Worm (Caenorhabditis elegans) whole organism, young adult: ENCODE data around the gene F45E1.2.

Experiments used
- B0019.2 ChIP-seq: fragments of 200-800 bp; sonication (Bioruptor generic); conservative IDR thresholded peaks from 2 replicates; pipeline ENCODE4 v1.3.6; 2022; ENCODE audit warnings: missing genetic modification reagents, missing genetic modification characterization, missing compliant biosample characterization
- C06A6.2 ChIP-seq: fragments of 200-800 bp; sonication (Bioruptor generic); conservative IDR thresholded peaks from 2 replicates; pipeline ENCODE4 v1.3.6; 2022; ENCODE audit warnings: missing genetic modification characterization, missing compliant biosample characterization
- D2030.7 ChIP-seq: fragments of 200-800 bp; sonication (Bioruptor generic); IDR thresholded peaks from 2 replicates; pipeline ENCODE4 v1.3.6; 2022; ENCODE audit warnings: missing genetic modification reagents, missing genetic modification characterization, missing compliant biosample characterization
- F10E7.11 ChIP-seq: sonication (generic microtip); optimal IDR thresholded peaks from 2 replicates; lab custom pipeline; 2017; ENCODE audit warnings: mild to moderate bottlenecking, missing genetic modification characterization, moderate library complexity, missing compliant biosample characterization
- F49E8.2 ChIP-seq: sonication (generic microtip); optimal IDR thresholded peaks from 3 replicates; lab custom pipeline; 2017; ENCODE audit warnings: missing genetic modification characterization, mild to moderate bottlenecking, missing compliant biosample characterization, antibody characterized with exemption, moderate library complexity; ENCODE audit not compliant: insufficient read depth
- F55B11.4 ChIP-seq: sonication (generic microtip); optimal IDR thresholded peaks from 2 replicates; lab custom pipeline; 2016; ENCODE audit warnings: missing compliant biosample characterization, missing genetic modification characterization, borderline replicate concordance; ENCODE audit not compliant: insufficient read depth
- T07F8.4 ChIP-seq: sonication (generic microtip); optimal IDR thresholded peaks from 2 replicates; lab custom pipeline; 2016; ENCODE audit warnings: mild to moderate bottlenecking, missing genetic modification characterization, moderate library complexity, missing compliant biosample characterization
- Y53G8AR.9 ChIP-seq: fragments of 200-800 bp; sonication (Bioruptor generic); conservative IDR thresholded peaks from 2 replicates; pipeline ENCODE4 v1.3.6; 2022; ENCODE audit warnings: missing genetic modification reagents, missing genetic modification characterization, missing compliant biosample characterization
- Y56A3A.18 ChIP-seq: fragments of 200-800 bp; sonication (Bioruptor generic); IDR thresholded peaks from 2 replicates; pipeline ENCODE4 v1.3.6; 2022; ENCODE audit warnings: missing genetic modification reagents, missing genetic modification characterization, missing compliant biosample characterization
- Y79H2A.3 ChIP-seq: fragments of 200-800 bp; sonication (Bioruptor generic); conservative IDR thresholded peaks from 2 replicates; pipeline ENCODE4 v1.3.6; 2022; ENCODE audit warnings: missing genetic modification reagents, missing genetic modification characterization, missing compliant biosample characterization
- ZK185.1 ChIP-seq: sonication (generic microtip); optimal IDR thresholded peaks from 2 replicates; lab custom pipeline; 2016; ENCODE audit warnings: mild to moderate bottlenecking, missing genetic modification characterization, missing compliant biosample characterization; ENCODE audit not compliant: poor library complexity, severe bottlenecking
- akir-1 ChIP-seq: fragments of 200-800 bp; sonication (Bioruptor generic); optimal IDR thresholded peaks from 2 replicates; lab custom pipeline; 2018; ENCODE audit warnings: mild to moderate bottlenecking, missing genetic modification characterization, moderate library complexity, missing compliant biosample characterization
- athp-1 ChIP-seq: sonication (generic microtip); optimal IDR thresholded peaks from 2 replicates; lab custom pipeline; 2017; ENCODE audit warnings: mild to moderate bottlenecking, missing genetic modification characterization, missing compliant biosample characterization
- attf-3 ChIP-seq: fragments of 200-800 bp; sonication (Bioruptor generic); conservative IDR thresholded peaks from 2 replicates; pipeline ENCODE4 v1.3.6; 2022; ENCODE audit warnings: missing genetic modification reagents, missing genetic modification characterization, missing compliant biosample characterization
- attf-5 ChIP-seq: fragments of 200-800 bp; sonication (Bioruptor generic); optimal IDR thresholded peaks from 2 replicates; lab custom pipeline; 2018; ENCODE audit warnings: mild to moderate bottlenecking, missing genetic modification characterization, missing compliant biosample characterization
- ccch-3 ChIP-seq: fragments of 200-800 bp; sonication (Bioruptor generic); optimal IDR thresholded peaks from 2 replicates; lab custom pipeline; 2018; ENCODE audit warnings: mild to moderate bottlenecking, missing genetic modification characterization, missing compliant biosample characterization
- cebp-1 ChIP-seq, 2 experiments: fragments of 200-800 bp in 1 of 2; sonication (Bioruptor generic) in 1 of 2; sonication (generic microtip) in 1 of 2; IDR thresholded peaks in 1 of 2; optimal IDR thresholded peaks in 1 of 2; 2 replicates each; pipeline versions ENCODE4 v1.3.6 to Lab custom; 2017 to 2022; ENCODE audit warnings: missing compliant biosample characterization in 2 of 2, missing genetic modification characterization in 2 of 2, mild to moderate bottlenecking in 1 of 2, missing genetic modification reagents in 1 of 2, moderate library complexity in 1 of 2
- cebp-2 ChIP-seq: fragments of 200-800 bp; sonication (Bioruptor generic); IDR thresholded peaks from 2 replicates; pipeline ENCODE4 v1.3.6; 2022; ENCODE audit warnings: missing genetic modification characterization, missing compliant biosample characterization
- ceh-27 ChIP-seq: fragments of 200-800 bp; sonication (Bioruptor generic); optimal IDR thresholded peaks from 2 replicates; lab custom pipeline; 2018; ENCODE audit warnings: mild to moderate bottlenecking, missing genetic modification characterization, moderate library complexity, missing compliant biosample characterization
- ceh-79 ChIP-seq: sonication (generic microtip); optimal IDR thresholded peaks from 2 replicates; lab custom pipeline; 2017; ENCODE audit warnings: mild to moderate bottlenecking, missing genetic modification characterization, missing compliant biosample characterization
- chd-7 ChIP-seq: sonication (generic microtip); optimal IDR thresholded peaks from 2 replicates; lab custom pipeline; 2016; ENCODE audit warnings: mild to moderate bottlenecking, missing genetic modification characterization, moderate library complexity, missing compliant biosample characterization
- dox-1 ChIP-seq: fragments of 200-800 bp; sonication (Bioruptor generic); IDR thresholded peaks from 2 replicates; pipeline ENCODE4 v1.3.6; 2022; ENCODE audit warnings: missing genetic modification reagents, missing genetic modification characterization, missing compliant biosample characterization
- dpl-1 ChIP-seq: fragments of 150-350 bp; optimal IDR thresholded peaks from 2 replicates; lab custom pipeline; 2014; ENCODE audit warnings: missing biosample characterization, missing genetic modification reagents, missing genetic modification characterization
- egl-18 ChIP-seq: fragments of 200-800 bp; sonication (Bioruptor generic); IDR thresholded peaks from 2 replicates; pipeline ENCODE4 v1.3.6; 2022; ENCODE audit warnings: missing genetic modification reagents, missing genetic modification characterization, missing compliant biosample characterization
- egl-44 ChIP-seq: fragments of 200-800 bp; sonication (Bioruptor generic); IDR thresholded peaks from 2 replicates; pipeline ENCODE4 v1.3.6; 2022; ENCODE audit warnings: missing genetic modification reagents, missing genetic modification characterization, missing compliant biosample characterization
- egrh-3 ChIP-seq: fragments of 200-800 bp; sonication (Bioruptor generic); IDR thresholded peaks from 2 replicates; pipeline ENCODE4 v1.3.6; 2022; ENCODE audit warnings: missing genetic modification reagents, missing genetic modification characterization, missing compliant biosample characterization
- ekl-4 ChIP-seq: fragments of 200-800 bp; sonication (Bioruptor generic); IDR thresholded peaks from 2 replicates; pipeline ENCODE4 v1.3.6; 2022; ENCODE audit warnings: missing genetic modification reagents, missing genetic modification characterization, missing compliant biosample characterization
- ets-4 ChIP-seq: fragments of 200-800 bp; sonication (Bioruptor generic); optimal IDR thresholded peaks from 2 replicates; lab custom pipeline; 2018; ENCODE audit warnings: mild to moderate bottlenecking, missing genetic modification characterization, missing compliant biosample characterization
- lin-35 ChIP-seq, 3 experiments: fragments of 150-350 bp in 2 of 3; sonication (generic microtip) in 1 of 3; optimal IDR thresholded peaks; 2 replicates each; lab custom pipeline; 2014 to 2018; ENCODE audit warnings: missing biosample characterization in 3 of 3, missing genetic modification characterization in 3 of 3, missing genetic modification reagents in 3 of 3
- lsl-1 ChIP-seq: fragments of 200-800 bp; sonication (Bioruptor generic); optimal IDR thresholded peaks from 2 replicates; lab custom pipeline; 2018; ENCODE audit warnings: mild to moderate bottlenecking, missing genetic modification characterization, moderate library complexity, missing compliant biosample characterization
- madf-10 ChIP-seq: sonication (generic microtip); optimal IDR thresholded peaks from 2 replicates; lab custom pipeline; 2016; ENCODE audit warnings: mild to moderate bottlenecking, missing genetic modification characterization, missing compliant biosample characterization
- mcd-1 ChIP-seq: fragments of 200-800 bp; sonication (Bioruptor generic); IDR thresholded peaks from 2 replicates; pipeline ENCODE4 v1.3.6; 2022; ENCODE audit warnings: missing genetic modification reagents, missing genetic modification characterization, missing compliant biosample characterization
- mel-28 ChIP-seq: sonication (generic microtip); optimal IDR thresholded peaks from 2 replicates; lab custom pipeline; 2016; ENCODE audit warnings: borderline replicate concordance, mild to moderate bottlenecking, missing genetic modification characterization, missing compliant biosample characterization
- mes-4 ChIP-seq: sonication (generic microtip); optimal IDR thresholded peaks from 2 replicates; lab custom pipeline; 2016; ENCODE audit warnings: missing genotype, missing genetic modification characterization, missing compliant biosample characterization
- nfyb-1 ChIP-seq: fragments of 200-800 bp; sonication (Bioruptor generic); IDR thresholded peaks from 2 replicates; pipeline ENCODE4 v1.3.6; 2022; ENCODE audit warnings: missing genetic modification reagents, missing genetic modification characterization, missing compliant biosample characterization
- nhr-120 ChIP-seq: fragments of 200-800 bp; sonication (Bioruptor generic); IDR thresholded peaks from 2 replicates; pipeline ENCODE4 v1.3.6; 2022; ENCODE audit warnings: missing genetic modification characterization, missing compliant biosample characterization
- nhr-80 ChIP-seq: sonication (generic microtip); optimal IDR thresholded peaks from 2 replicates; lab custom pipeline; 2016; ENCODE audit warnings: missing genetic modification characterization, missing compliant biosample characterization
- nhr-90 ChIP-seq: sonication (generic microtip); optimal IDR thresholded peaks from 2 replicates; lab custom pipeline; 2016; ENCODE audit warnings: missing genotype, mild to moderate bottlenecking, missing genetic modification characterization, missing compliant biosample characterization
- pbrm-1 ChIP-seq: fragments of 200-800 bp; sonication (Bioruptor generic); IDR thresholded peaks from 2 replicates; pipeline ENCODE4 v1.3.6; 2022; ENCODE audit warnings: missing genetic modification reagents, missing genetic modification characterization, missing compliant biosample characterization
- pha-4 ChIP-seq: fragments of 150-350 bp; sonication (generic microtip); optimal IDR thresholded peaks from 2 replicates; lab custom pipeline; 2014; ENCODE audit warnings: missing biosample characterization, missing genetic modification reagents, missing genetic modification characterization
- rec-8 ChIP-seq, 2 experiments: sonication (generic microtip); optimal IDR thresholded peaks; 2 replicates each; lab custom pipeline; 2016; ENCODE audit warnings: mild to moderate bottlenecking in 2 of 2, missing genetic modification characterization in 2 of 2, missing genetic modification reagents in 2 of 2, missing genotype in 2 of 2, missing biosample characterization in 1 of 2, missing compliant biosample characterization in 1 of 2, moderate library complexity in 1 of 2
- sdz-38 ChIP-seq: sonication (generic microtip); optimal IDR thresholded peaks from 2 replicates; lab custom pipeline; 2016; ENCODE audit warnings: missing genotype, missing genetic modification characterization, missing compliant biosample characterization
- sea-2 ChIP-seq: fragments of 200-800 bp; sonication (Bioruptor generic); IDR thresholded peaks from 2 replicates; pipeline ENCODE4 v1.3.6; 2022; ENCODE audit warnings: missing genetic modification characterization, missing compliant biosample characterization
- tbx-9 ChIP-seq: sonication (generic microtip); optimal IDR thresholded peaks from 2 replicates; lab custom pipeline; 2016; ENCODE audit warnings: borderline replicate concordance, missing genetic modification characterization, inconsistent platforms, missing compliant biosample characterization
- tlf-1 ChIP-seq: fragments of 200-800 bp; sonication (Bioruptor generic); optimal IDR thresholded peaks from 2 replicates; lab custom pipeline; 2018; ENCODE audit warnings: mild to moderate bottlenecking, missing genetic modification characterization, missing compliant biosample characterization
- unc-62 ChIP-seq: fragments of 150-350 bp; optimal IDR thresholded peaks from 2 replicates; lab custom pipeline; 2014; ENCODE audit warnings: missing biosample characterization, missing genetic modification reagents, missing genetic modification characterization
- ztf-28 ChIP-seq: fragments of 200-800 bp; sonication (Bioruptor generic); IDR thresholded peaks from 2 replicates; pipeline ENCODE4 v1.3.6; 2022; ENCODE audit warnings: missing genetic modification reagents, missing genetic modification characterization, missing compliant biosample characterization
- ztf-3 ChIP-seq: fragments of 200-800 bp; sonication (Bioruptor generic); optimal IDR thresholded peaks from 2 replicates; lab custom pipeline; 2018; ENCODE audit warnings: mild to moderate bottlenecking, missing genetic modification characterization, missing compliant biosample characterization

F45E1.2 gene

ce11 chrX:8019665-8020064 lies 16.1 kb downstream of the F45E1.2 start (continued):
- no peak for TF ChIP-seq mel-28 (tag; lab: Kevin White, UChicago)
- no peak for TF ChIP-seq rec-8 (tag; optimal IDR thresholded peaks at IDR 0.05; lab: Kevin White, UChicago)
- no peak for TF ChIP-seq B0019.2 (GFP tag; lab: Robert Waterston, UW)
- peak; percentile 80; the same call in 1 of the 2 replicates for TF ChIP-seq egl-44 (GFP tag; lab: Robert Waterston, UW)
- peak; percentile 56; the same call in 1 of the 2 replicates for TF ChIP-seq Y53G8AR.9
- no peak for TF ChIP-seq mes-4 (tag; lab: Kevin White, UChicago)
- TF ChIP-seq C06A6.2 (GFP tag; lab: Robert Waterston, UW), result peak; percentile 79; the same call in 1 of the 2 replicates
- TF ChIP-seq athp-1 (tag; lab: Kevin White, UChicago), result no peak
- TF ChIP-seq ceh-27 (GFP tag; lab: Kevin White, UChicago), result peak; percentile 98
- no peak; the same call in 1 of the 2 replicates for TF ChIP-seq attf-3
- TF ChIP-seq ZK185.1 (tag; lab: Kevin White, UChicago), result peak; percentile 58
- TF ChIP-seq pha-4 (tag; lab: Kevin White, UChicago), result no peak
- no peak for TF ChIP-seq F10E7.11 (tag; lab: Kevin White, UChicago)
- no peak for TF ChIP-seq T07F8.4 (tag; lab: Kevin White, UChicago)
- no peak for TF ChIP-seq F49E8.2 (tag; lab: Kevin White, UChicago)
- no peak for TF ChIP-seq F55B11.4 (tag; lab: Kevin White, UChicago)
- peak; percentile 45 for TF ChIP-seq tlf-1
- TF ChIP-seq dox-1 (GFP tag; lab: Robert Waterston, UW), result peak; percentile 87
- peak; percentile 80 for TF ChIP-seq pbrm-1 (GFP tag; lab: Robert Waterston, UW)
- TF ChIP-seq ekl-4 (GFP tag; lab: Robert Waterston, UW), result peak; percentile 56
- TF ChIP-seq egl-18 (GFP tag; lab: Robert Waterston, UW), result no peak
- peak; percentile 29 for TF ChIP-seq ceh-79
- peak; percentile 25 for TF ChIP-seq nhr-90 (tag; lab: Kevin White, UChicago)
- no peak for TF ChIP-seq sdz-38
- no peak for TF ChIP-seq ccch-3 (GFP tag; lab: Kevin White, UChicago)
- peak; percentile 83 for TF ChIP-seq ztf-3
- no peak for TF ChIP-seq cebp-2
- TF ChIP-seq unc-62 (GFP tag; lab: Kevin White, UChicago), result no peak
- TF ChIP-seq lin-35 (GFP tag; optimal IDR thresholded peaks at IDR 0.05; lab: Kevin White, UChicago), result peak in 1 of 3 experiments; percentile 76
- no peak for TF ChIP-seq akir-1
- peak; percentile 80 for TF ChIP-seq nhr-80 (tag; lab: Kevin White, UChicago)
- no peak for TF ChIP-seq nhr-120 (GFP tag; lab: Robert Waterston, UW)
- TF ChIP-seq nfyb-1 (GFP tag; lab: Robert Waterston, UW), result peak; percentile 87
- TF ChIP-seq attf-5 (GFP tag; lab: Kevin White, UChicago), result peak; percentile 48
- TF ChIP-seq sea-2 (GFP tag; lab: Robert Waterston, UW), result no peak
- peak; percentile 70 for TF ChIP-seq madf-10 (tag; lab: Kevin White, UChicago)
- no peak for TF ChIP-seq dpl-1
- TF ChIP-seq Y79H2A.3 (GFP tag; lab: Robert Waterston, UW), result no peak
- no peak for TF ChIP-seq ztf-28 (GFP tag; lab: Robert Waterston, UW)
- TF ChIP-seq Y56A3A.18 (GFP tag; lab: Robert Waterston, UW), result 0 out of 2 replicates have a peak, but pooled peaks have one; percentile 44
- TF ChIP-seq egrh-3, result peak; percentile 83
- TF ChIP-seq cebp-1 (GFP tag; IDR thresholded peaks at IDR 0.05; lab: Robert Waterston, UW), result peak; percentile 74
- TF ChIP-seq cebp-1 (tag; optimal IDR thresholded peaks at IDR 0.05; lab: Kevin White, UChicago), result peak; percentile 92
- no peak for TF ChIP-seq tbx-9
- TF ChIP-seq mcd-1 (GFP tag; lab: Robert Waterston, UW), result peak; percentile 58
- no peak for TF ChIP-seq D2030.7 (GFP tag; lab: Robert Waterston, UW)
- TF ChIP-seq chd-7, result peak; percentile 88
- TF ChIP-seq ets-4 (GFP tag; lab: Kevin White, UChicago), result peak; percentile 37
- no peak for TF ChIP-seq lsl-1 (GFP tag; lab: Kevin White, UChicago)
